Comparison of ENCODE assay signal across 1 fruit fly cellular context in the genomic region with DNA sequence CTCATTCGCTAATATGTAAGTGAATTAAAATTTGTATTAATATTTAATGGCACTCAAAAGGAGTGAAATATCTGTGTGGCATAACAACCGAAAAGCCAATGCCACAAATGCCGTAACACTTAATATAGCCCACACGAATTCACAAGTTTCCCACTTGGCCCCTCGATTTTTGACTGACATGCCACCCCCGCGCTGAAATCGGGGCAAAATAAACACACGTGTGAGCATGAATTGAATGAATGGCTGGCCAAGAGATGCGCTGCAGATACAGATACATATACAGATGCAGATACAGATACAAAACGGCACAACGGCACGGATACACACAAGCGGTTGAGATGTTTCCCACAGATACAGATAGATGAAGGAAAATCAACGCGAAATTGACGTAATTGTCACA.
TF ChIP-seq lines count a peak whose summit lies in the region.

No protein-coding gene starts in this region.

TF ChIP-seq in whole organism, embryonic, 481 proteins besides CTCF, POLR2A, EP300 and RAD21 (continued from another document):
- peak; percentile 47; the same call in 1 of the 3 replicates for TF ChIP-seq so (GFP tag; IDR thresholded peaks at IDR 0.05; lab: Robert Waterston, UW)
- TF ChIP-seq Asciz (GFP tag; optimal IDR thresholded peaks at IDR 0.05; lab: Kevin White, UChicago), result no peak
- TF ChIP-seq Vsx1 (GFP tag; optimal IDR thresholded peaks at IDR 0.05; lab: Kevin White, UChicago), result no peak
- no peak for TF ChIP-seq pita (GFP tag; optimal IDR thresholded peaks at IDR 0.05; lab: Kevin White, UChicago)
- TF ChIP-seq dmrt11E (tag; optimal IDR thresholded peaks at IDR 0.05; lab: Kevin White, UChicago), result no peak
- no peak for TF ChIP-seq CG6813 (GFP tag; optimal IDR thresholded peaks at IDR 0.05; lab: Kevin White, UChicago)
- TF ChIP-seq Atf3 (GFP tag; optimal IDR thresholded peaks at IDR 0.05; lab: Kevin White, UChicago), result no peak
- no peak for TF ChIP-seq CG10366 (GFP tag; IDR thresholded peaks at IDR 0.05; lab: Robert Waterston, UW)
- TF ChIP-seq CG17912 (GFP tag; optimal IDR thresholded peaks at IDR 0.05; lab: Kevin White, UChicago), result no peak
- peak; percentile 10 for TF ChIP-seq CG15269 (tag; optimal IDR thresholded peaks at IDR 0.05; lab: Kevin White, UChicago)
- no peak for TF ChIP-seq tll (GFP tag; optimal IDR thresholded peaks at IDR 0.05; lab: Kevin White, UChicago)
- no peak for TF ChIP-seq CG14965 (GFP tag; optimal IDR thresholded peaks at IDR 0.05; lab: Kevin White, UChicago; ENCODE audit: borderline replicate concordance)
- TF ChIP-seq CG9932 (GFP tag; IDR thresholded peaks at IDR 0.05; lab: Robert Waterston, UW), result no peak
- TF ChIP-seq ci (GFP tag; IDR thresholded peaks at IDR 0.05; lab: Robert Waterston, UW), result 0 out of 3 replicates have a peak, but pooled peaks have one; percentile 18
- TF ChIP-seq CG32767 (GFP tag; IDR thresholded peaks at IDR 0.05; lab: Robert Waterston, UW), result 0 out of 2 replicates have a peak, but pooled peaks have one; percentile 30
- no peak for TF ChIP-seq Hey (tag; optimal IDR thresholded peaks at IDR 0.05; lab: Kevin White, UChicago)
- no peak for TF ChIP-seq Fer1 (GFP tag; optimal IDR thresholded peaks at IDR 0.05; lab: Kevin White, UChicago)
- peak; percentile 70 for TF ChIP-seq sd (tag; optimal IDR thresholded peaks at IDR 0.05; lab: Kevin White, UChicago)
- no peak for TF ChIP-seq stc (GFP tag; IDR thresholded peaks at IDR 0.05; lab: Robert Waterston, UW)
- TF ChIP-seq CG14050 (GFP tag; IDR thresholded peaks at IDR 0.05; lab: Robert Waterston, UW), result no peak
- TF ChIP-seq tio (GFP tag; optimal IDR thresholded peaks at IDR 0.05; lab: Kevin White, UChicago), result no peak
- TF ChIP-seq lilli (GFP tag; optimal IDR thresholded peaks at IDR 0.05; lab: Kevin White, UChicago), result no peak
- TF ChIP-seq Max (GFP tag; optimal IDR thresholded peaks at IDR 0.05; lab: Kevin White, UChicago), result no peak
- TF ChIP-seq lab (GFP tag; optimal IDR thresholded peaks at IDR 0.05; lab: Kevin White, UChicago), result no peak
- no peak for TF ChIP-seq lbe (GFP tag; optimal IDR thresholded peaks at IDR 0.05; lab: Kevin White, UChicago)
- TF ChIP-seq CG4282 (GFP tag; optimal IDR thresholded peaks at IDR 0.05; lab: Kevin White, UChicago), result no peak
- peak; percentile 97 for TF ChIP-seq sr (GFP tag; IDR thresholded peaks at IDR 0.05; lab: Robert Waterston, UW)
- peak; percentile 54; the same call in 1 of the 2 replicates for TF ChIP-seq crol (GFP tag; IDR thresholded peaks at IDR 0.05; lab: Robert Waterston, UW)
- no peak for TF ChIP-seq CG18599 (GFP tag; optimal IDR thresholded peaks at IDR 0.05; lab: Kevin White, UChicago)
- no peak for TF ChIP-seq Aef1 (GFP tag; IDR thresholded peaks at IDR 0.05; lab: Robert Waterston, UW)
- no peak for TF ChIP-seq pum (GFP tag; optimal IDR thresholded peaks at IDR 0.05; lab: Kevin White, UChicago)
- TF ChIP-seq Xrp1 (GFP tag; IDR thresholded peaks at IDR 0.05; lab: Robert Waterston, UW), result no peak
- peak; percentile 96 for TF ChIP-seq CG13894 (tag; optimal IDR thresholded peaks at IDR 0.05; lab: Kevin White, UChicago)
- TF ChIP-seq cg (GFP tag; optimal IDR thresholded peaks at IDR 0.05; lab: Kevin White, UChicago), result peak; percentile 40
- no peak for TF ChIP-seq ssp (GFP tag; IDR thresholded peaks at IDR 0.05; lab: Robert Waterston, UW)
- TF ChIP-seq cwo (GFP tag; optimal IDR thresholded peaks at IDR 0.05; lab: Kevin White, UChicago), result peak; percentile 71
- TF ChIP-seq CG7786 (GFP tag; optimal IDR thresholded peaks at IDR 0.05; lab: Kevin White, UChicago), result no peak
- no peak for TF ChIP-seq D (optimal IDR thresholded peaks at IDR 0.05; lab: Kevin White, UChicago)
- TF ChIP-seq D (GFP tag; optimal IDR thresholded peaks at IDR 0.05; lab: Kevin White, UChicago), result no peak
- TF ChIP-seq Rx (GFP tag; IDR thresholded peaks at IDR 0.05; lab: Robert Waterston, UW), result no peak
- TF ChIP-seq CG4730 (GFP tag; IDR thresholded peaks at IDR 0.05; lab: Robert Waterston, UW), result no peak
- TF ChIP-seq chinmo (GFP tag; IDR thresholded peaks at IDR 0.05; lab: Robert Waterston, UW; ENCODE audit: partially characterized antibody), result peak; percentile 70; the same call in 2 of the 4 replicates
- no peak for TF ChIP-seq unc-4 (GFP tag; IDR thresholded peaks at IDR 0.05; lab: Robert Waterston, UW; ENCODE audit: partially characterized antibody)
